Worm (Caenorhabditis elegans) whole organism, early embryonic: ENCODE data around the gene magu-1.

Source experiments
- F13C5.2 ChIP-seq: sonication (generic microtip); optimal IDR thresholded peaks from 2 replicates; lab custom pipeline; 2017; ENCODE audit warnings: mild to moderate bottlenecking, missing genetic modification characterization, inconsistent platforms, missing compliant biosample characterization
- ama-1 ChIP-seq: fragments of 150-350 bp; optimal IDR thresholded peaks from 2 replicates; lab custom pipeline; 2014
- ceh-36 ChIP-seq: sonication (generic microtip); optimal IDR thresholded peaks from 2 replicates; lab custom pipeline; 2016; ENCODE audit warnings: missing genetic modification characterization, inconsistent platforms, missing compliant biosample characterization
- hmbx-1 ChIP-seq: sonication (generic microtip); optimal IDR thresholded peaks from 2 replicates; lab custom pipeline; 2016; ENCODE audit warnings: mild to moderate bottlenecking, missing genetic modification characterization, missing compliant biosample characterization
- hmg-4 ChIP-seq: fragments of 200-800 bp; sonication (Bioruptor generic); optimal IDR thresholded peaks from 2 replicates; lab custom pipeline; 2018; ENCODE audit warnings: mild to moderate bottlenecking, missing genetic modification characterization, missing compliant biosample characterization
- pes-1 ChIP-seq: fragments of 200-800 bp; sonication (Bioruptor generic); IDR thresholded peaks from 2 replicates; pipeline ENCODE4 v1.3.6; 2022; ENCODE audit warnings: missing genetic modification reagents, missing genetic modification characterization, missing compliant biosample characterization

- TF ChIP-seq ama-1 (lab: Kevin White, UChicago) (no peak), hmbx-1 (tag; lab: Kevin White, UChicago) (no peak), F13C5.2 (tag; lab: Kevin White, UChicago) (no peak), hmg-4 (GFP tag; lab: Kevin White, UChicago) (no peak), ceh-36 (tag; lab: Kevin White, UChicago) (no peak), pes-1 (GFP tag; lab: Robert Waterston, UW) (no peak)
Observed at ce11 chrIII:486077-486597, 14.6 kb upstream of the magu-1 start, which contains the start of gene nlp-32.
